Worm (Caenorhabditis elegans) whole organism, young adult: ENCODE measurements around the gene K10G4.5.

Experiments
- B0019.2 ChIP-seq: fragments of 200-800 bp; sonication (Bioruptor generic); conservative IDR thresholded peaks from 2 replicates; pipeline ENCODE4 v1.3.6; 2022; ENCODE audit warnings: missing genetic modification reagents, missing genetic modification characterization, missing compliant biosample characterization
- B0035.1 ChIP-seq: sonication (generic microtip); optimal IDR thresholded peaks from 2 replicates; lab custom pipeline; 2016; ENCODE audit warnings: missing genetic modification characterization, mild to moderate bottlenecking, missing compliant biosample characterization, missing genotype, missing genetic modification reagents
- B0261.1 ChIP-seq: sonication (generic microtip); optimal IDR thresholded peaks from 2 replicates; lab custom pipeline; 2016; ENCODE audit warnings: mild to moderate bottlenecking, missing genetic modification characterization, moderate library complexity, missing compliant biosample characterization
- B0336.3 ChIP-seq: fragments of 200-800 bp; sonication (Bioruptor generic); IDR thresholded peaks from 2 replicates; pipeline ENCODE4 v1.3.6; 2022; ENCODE audit warnings: missing genetic modification characterization, missing compliant biosample characterization
- F23B12.7 ChIP-seq: sonication (generic microtip); optimal IDR thresholded peaks from 2 replicates; lab custom pipeline; 2017; ENCODE audit warnings: missing genetic modification characterization, mild to moderate bottlenecking, missing compliant biosample characterization, antibody characterized with exemption, moderate library complexity; ENCODE audit not compliant: insufficient read depth
- F33H1.4 ChIP-seq: fragments of 200-800 bp; sonication (Bioruptor generic); IDR thresholded peaks from 2 replicates; pipeline ENCODE4 v1.3.6; 2022; ENCODE audit warnings: missing genetic modification reagents, missing genetic modification characterization, missing compliant biosample characterization
- F37B4.10 ChIP-seq: fragments of 200-800 bp; sonication (Bioruptor generic); IDR thresholded peaks from 2 replicates; pipeline ENCODE4 v1.3.6; 2022; ENCODE audit warnings: missing genetic modification characterization, missing compliant biosample characterization
- F39B2.1 ChIP-seq: fragments of 200-800 bp; sonication (Bioruptor generic); IDR thresholded peaks from 2 replicates; pipeline ENCODE4 v1.3.6; 2022; ENCODE audit warnings: missing genetic modification reagents, missing genetic modification characterization, missing compliant biosample characterization
- F57A8.1 ChIP-seq: fragments of 200-800 bp; sonication (Bioruptor generic); optimal IDR thresholded peaks from 2 replicates; lab custom pipeline; 2018; ENCODE audit warnings: mild to moderate bottlenecking, missing genetic modification characterization, moderate library complexity, missing compliant biosample characterization
- K11D2.4 ChIP-seq: fragments of 200-800 bp; sonication (Bioruptor generic); IDR thresholded peaks from 2 replicates; pipeline ENCODE4 v1.3.6; 2022; ENCODE audit warnings: missing genetic modification reagents, missing genetic modification characterization, missing compliant biosample characterization
- T07F8.4 ChIP-seq: sonication (generic microtip); optimal IDR thresholded peaks from 2 replicates; lab custom pipeline; 2016; ENCODE audit warnings: mild to moderate bottlenecking, missing genetic modification characterization, moderate library complexity, missing compliant biosample characterization
- Y53F4B.3 ChIP-seq: fragments of 200-800 bp; sonication (Bioruptor generic); IDR thresholded peaks from 2 replicates; pipeline ENCODE4 v1.3.6; 2022; ENCODE audit warnings: missing genetic modification reagents, missing genetic modification characterization, missing compliant biosample characterization
- Y56A3A.18 ChIP-seq: fragments of 200-800 bp; sonication (Bioruptor generic); IDR thresholded peaks from 2 replicates; pipeline ENCODE4 v1.3.6; 2022; ENCODE audit warnings: missing genetic modification reagents, missing genetic modification characterization, missing compliant biosample characterization
- Y79H2A.3 ChIP-seq: fragments of 200-800 bp; sonication (Bioruptor generic); conservative IDR thresholded peaks from 2 replicates; pipeline ENCODE4 v1.3.6; 2022; ENCODE audit warnings: missing genetic modification reagents, missing genetic modification characterization, missing compliant biosample characterization
- Y95B8A.8 ChIP-seq: fragments of 200-800 bp; sonication (Bioruptor generic); IDR thresholded peaks from 2 replicates; pipeline ENCODE4 v1.3.6; 2022; ENCODE audit warnings: missing genetic modification reagents, missing genetic modification characterization, missing compliant biosample characterization
- akir-1 ChIP-seq: fragments of 200-800 bp; sonication (Bioruptor generic); optimal IDR thresholded peaks from 2 replicates; lab custom pipeline; 2018; ENCODE audit warnings: mild to moderate bottlenecking, missing genetic modification characterization, moderate library complexity, missing compliant biosample characterization
- aptf-3 ChIP-seq: fragments of 200-800 bp; sonication (Bioruptor generic); IDR thresholded peaks from 2 replicates; pipeline ENCODE4 v1.3.6; 2022; ENCODE audit warnings: missing genetic modification characterization, missing compliant biosample characterization
- cebp-1 ChIP-seq, 2 experiments: fragments of 200-800 bp in 1 of 2; sonication (Bioruptor generic) in 1 of 2; sonication (generic microtip) in 1 of 2; IDR thresholded peaks in 1 of 2; optimal IDR thresholded peaks in 1 of 2; 2 replicates each; pipeline versions ENCODE4 v1.3.6 to Lab custom; 2017 to 2022; ENCODE audit warnings: missing compliant biosample characterization in 2 of 2, missing genetic modification characterization in 2 of 2, mild to moderate bottlenecking in 1 of 2, missing genetic modification reagents in 1 of 2, moderate library complexity in 1 of 2
- dpff-1 ChIP-seq: sonication (generic microtip); optimal IDR thresholded peaks from 2 replicates; lab custom pipeline; 2017; ENCODE audit warnings: mild to moderate bottlenecking, missing genetic modification characterization, missing compliant biosample characterization
- dpl-1 ChIP-seq: fragments of 150-350 bp; optimal IDR thresholded peaks from 2 replicates; lab custom pipeline; 2014; ENCODE audit warnings: missing biosample characterization, missing genetic modification reagents, missing genetic modification characterization
- efl-1 ChIP-seq: fragments of 150-350 bp; optimal IDR thresholded peaks from 2 replicates; lab custom pipeline; 2014; ENCODE audit warnings: missing biosample characterization, missing genetic modification reagents, missing genetic modification characterization
- gei-17 ChIP-seq: fragments of 200-800 bp; sonication (Bioruptor generic); optimal IDR thresholded peaks from 2 replicates; lab custom pipeline; 2018; ENCODE audit warnings: mild to moderate bottlenecking, missing genetic modification characterization, missing compliant biosample characterization
- him-1 ChIP-seq: sonication (generic microtip); optimal IDR thresholded peaks from 2 replicates; lab custom pipeline; 2016; ENCODE audit warnings: missing genotype, missing genetic modification reagents, missing genetic modification characterization, missing compliant biosample characterization
- lin-26 ChIP-seq: fragments of 200-800 bp; sonication (Bioruptor generic); IDR thresholded peaks from 2 replicates; pipeline ENCODE4 v1.3.6; 2022; ENCODE audit warnings: missing genetic modification reagents, missing genetic modification characterization, missing compliant biosample characterization
- lin-35 ChIP-seq, 3 experiments: fragments of 150-350 bp in 2 of 3; sonication (generic microtip) in 1 of 3; optimal IDR thresholded peaks; 2 replicates each; lab custom pipeline; 2014 to 2018; ENCODE audit warnings: missing biosample characterization in 3 of 3, missing genetic modification characterization in 3 of 3, missing genetic modification reagents in 3 of 3
- lsl-1 ChIP-seq: fragments of 200-800 bp; sonication (Bioruptor generic); optimal IDR thresholded peaks from 2 replicates; lab custom pipeline; 2018; ENCODE audit warnings: mild to moderate bottlenecking, missing genetic modification characterization, moderate library complexity, missing compliant biosample characterization
- madf-10 ChIP-seq: sonication (generic microtip); optimal IDR thresholded peaks from 2 replicates; lab custom pipeline; 2016; ENCODE audit warnings: mild to moderate bottlenecking, missing genetic modification characterization, missing compliant biosample characterization
- madf-3 ChIP-seq: fragments of 200-800 bp; sonication (Bioruptor generic); IDR thresholded peaks from 2 replicates; pipeline ENCODE4 v1.3.6; 2022; ENCODE audit warnings: missing genetic modification reagents, missing genetic modification characterization, missing compliant biosample characterization
- madf-6 ChIP-seq: fragments of 200-800 bp; sonication (Bioruptor generic); IDR thresholded peaks from 2 replicates; pipeline ENCODE4 v1.3.6; 2022; ENCODE audit warnings: missing genetic modification reagents, missing genetic modification characterization, missing compliant biosample characterization
- madf-8 ChIP-seq: fragments of 200-800 bp; sonication (Bioruptor generic); conservative IDR thresholded peaks from 2 replicates; pipeline ENCODE4 v1.3.6; 2022; ENCODE audit warnings: missing genetic modification reagents, missing genetic modification characterization, missing compliant biosample characterization
- mxl-1 ChIP-seq: sonication (generic microtip); optimal IDR thresholded peaks from 2 replicates; lab custom pipeline; 2016; ENCODE audit warnings: missing genetic modification characterization, missing compliant biosample characterization
- nhr-80 ChIP-seq: sonication (generic microtip); optimal IDR thresholded peaks from 2 replicates; lab custom pipeline; 2016; ENCODE audit warnings: missing genetic modification characterization, missing compliant biosample characterization
- pha-4 ChIP-seq: fragments of 150-350 bp; sonication (generic microtip); optimal IDR thresholded peaks from 2 replicates; lab custom pipeline; 2014; ENCODE audit warnings: missing biosample characterization, missing genetic modification reagents, missing genetic modification characterization
- rcor-1 ChIP-seq: fragments of 200-800 bp; sonication (Bioruptor generic); IDR thresholded peaks from 2 replicates; pipeline ENCODE4 v1.3.6; 2022; ENCODE audit warnings: missing genetic modification reagents, missing genetic modification characterization, missing compliant biosample characterization
- repo-1 ChIP-seq: sonication (generic microtip); optimal IDR thresholded peaks from 2 replicates; lab custom pipeline; 2017; ENCODE audit warnings: mild to moderate bottlenecking, missing genetic modification characterization, missing compliant biosample characterization
- sea-2 ChIP-seq: fragments of 200-800 bp; sonication (Bioruptor generic); IDR thresholded peaks from 2 replicates; pipeline ENCODE4 v1.3.6; 2022; ENCODE audit warnings: missing genetic modification characterization, missing compliant biosample characterization
- somi-1 ChIP-seq: fragments of 200-800 bp; sonication (Bioruptor generic); optimal IDR thresholded peaks from 2 replicates; lab custom pipeline; 2018; ENCODE audit warnings: mild to moderate bottlenecking, missing genetic modification characterization, missing compliant biosample characterization
- zim-3 ChIP-seq: sonication (generic microtip); optimal IDR thresholded peaks from 2 replicates; lab custom pipeline; 2017; ENCODE audit warnings: mild to moderate bottlenecking, missing genetic modification characterization, moderate library complexity, missing compliant biosample characterization

K10G4.5 gene

ce11 chrV:17301375-17301774, at the start of gene K10G4.5:
Gene K10G4.5 (minus strand): TSS chrV:17301475.
- no peak for TF ChIP-seq cebp-1 (GFP tag; IDR thresholded peaks at IDR 0.05; lab: Robert Waterston, UW)
- no peak for TF ChIP-seq cebp-1 (tag; optimal IDR thresholded peaks at IDR 0.05; lab: Kevin White, UChicago)
- no peak for TF ChIP-seq mxl-1 (tag; lab: Kevin White, UChicago)
- TF ChIP-seq lin-26: no peak
- no peak for TF ChIP-seq aptf-3 (GFP tag; lab: Robert Waterston, UW)
- TF ChIP-seq B0019.2: no peak
- TF ChIP-seq Y95B8A.8: no peak
- no peak for TF ChIP-seq B0336.3
- no peak for TF ChIP-seq lin-35 (GFP tag; optimal IDR thresholded peaks at IDR 0.05; lab: Kevin White, UChicago)
- no peak for TF ChIP-seq akir-1
- TF ChIP-seq gei-17: no peak
- no peak for TF ChIP-seq F57A8.1 (GFP tag; lab: Kevin White, UChicago)
- no peak for TF ChIP-seq zim-3 (tag; lab: Kevin White, UChicago)
- no peak for TF ChIP-seq Y53F4B.3
- no peak for TF ChIP-seq madf-8 (GFP tag; lab: Robert Waterston, UW)
- TF ChIP-seq dpl-1 (GFP tag; lab: Kevin White, UChicago): no peak
- TF ChIP-seq rcor-1 (GFP tag; lab: Robert Waterston, UW): no peak
- TF ChIP-seq F37B4.10 (GFP tag; lab: Robert Waterston, UW): no peak

- no peak for TF ChIP-seq F33H1.4 (GFP tag; lab: Robert Waterston, UW)
- TF ChIP-seq sea-2 (GFP tag; lab: Robert Waterston, UW): no peak
- TF ChIP-seq madf-6: peak; percentile 45; the same call in 1 of the 2 replicates
- TF ChIP-seq efl-1: peak; percentile 14
- TF ChIP-seq Y56A3A.18 (GFP tag; lab: Robert Waterston, UW): no peak
Observed at ce11 chrV:17350093-17350492, 48.8 kb upstream of the K10G4.5 start, which contains the start of gene lsy-27. Gene lsy-27 (minus strand): TSS chrV:17350193.

ce11 chrV:17347602-17348001, 46.3 kb upstream of the K10G4.5 start, which contains the start of gene skr-5:
Gene skr-5 (plus strand): TSS chrV:17347902.
- TF ChIP-seq cebp-1 (GFP tag; IDR thresholded peaks at IDR 0.05; lab: Robert Waterston, UW) (peak; percentile 17; the same call in 1 of the 2 replicates), cebp-1 (tag; optimal IDR thresholded peaks at IDR 0.05; lab: Kevin White, UChicago) (no peak), madf-10 (tag; lab: Kevin White, UChicago) (no peak)

DNA sequence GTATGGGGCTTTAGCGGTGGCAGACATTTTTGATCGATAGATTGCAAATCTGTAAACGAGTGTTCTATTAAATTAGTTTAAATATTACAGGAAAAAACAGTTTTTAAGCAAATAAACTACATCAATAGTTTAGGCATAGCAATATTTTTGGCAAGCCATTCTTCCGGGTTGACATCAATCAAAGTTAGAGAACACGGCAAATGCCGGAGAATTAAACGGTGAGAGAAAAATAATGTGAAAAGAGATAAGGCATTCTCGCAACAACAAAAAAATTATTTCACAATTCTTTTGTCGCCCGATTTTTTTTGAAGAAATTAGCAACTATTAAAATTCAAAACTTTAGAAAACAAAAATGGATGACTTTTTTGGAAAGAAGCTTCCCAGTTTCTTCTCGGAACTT, 43.6 kb upstream of the K10G4.5 start, which contains the start of the genes fbxa-188 and fbxa-189:
Gene fbxa-188, minus strand, starts transcription at position 51 of the 400 bp plus-strand sequence.
Gene fbxa-189, plus strand, starts transcription at position 339 of the 400 bp plus-strand sequence.
- TF ChIP-seq him-1 (tag; lab: Kevin White, UChicago) (no peak), nhr-80 (tag; lab: Kevin White, UChicago) (peak; percentile 24)

DNA sequence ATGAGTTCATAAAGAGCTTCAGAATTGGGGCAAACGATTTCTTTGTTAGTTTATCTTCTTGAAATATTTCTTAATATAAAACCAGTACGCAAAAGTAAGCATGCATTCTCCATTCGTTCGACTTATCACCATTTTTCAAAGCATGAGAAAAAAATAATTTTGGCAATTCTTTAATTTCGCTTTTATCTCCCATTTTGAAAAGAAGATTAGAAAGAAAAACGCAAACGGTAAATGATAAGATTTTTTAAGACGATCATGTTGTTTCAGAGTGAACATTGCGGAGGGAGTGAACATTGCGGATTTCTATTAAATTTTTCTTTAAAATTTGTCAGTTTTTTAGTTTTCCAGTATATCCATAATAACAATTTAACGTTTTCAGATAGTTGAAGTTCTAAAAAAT, 38.1 kb upstream of the K10G4.5 start:
- TF ChIP-seq madf-3 (GFP tag; lab: Robert Waterston, UW) (no peak), pha-4 (no peak), F39B2.1 (no peak), T07F8.4 (tag; lab: Kevin White, UChicago) (no peak), B0035.1 (no peak), lin-35 (GFP tag; optimal IDR thresholded peaks at IDR 0.05; lab: Kevin White, UChicago) (no peak), F23B12.7 (tag; lab: Kevin White, UChicago) (no peak), B0261.1 (no peak), B0019.2 (no peak), K11D2.4 (GFP tag; lab: Robert Waterston, UW) (no peak), lsl-1 (no peak), Y56A3A.18 (GFP tag; lab: Robert Waterston, UW) (no peak), dpl-1 (GFP tag; lab: Kevin White, UChicago) (no peak), dpff-1 (tag; lab: Kevin White, UChicago) (no peak), Y79H2A.3 (GFP tag; lab: Robert Waterston, UW) (no peak), somi-1 (no peak), repo-1 (tag; lab: Kevin White, UChicago) (no peak)
- TF ChIP-seq, all 124 proteins: peak for 0
